Fruit fly (Drosophila melanogaster) Kc167 (cell line): ENCODE results near the gene CG17242.

Experiments used
- h ChIP-seq: fragments of >200 bp; optimal IDR thresholded peaks from 3 replicates; lab custom pipeline; 2018; ENCODE audit warnings: missing external identifiers
- ttk ChIP-seq: sonication (Bioruptor generic); optimal IDR thresholded peaks from 2 replicates; lab custom pipeline; 2017; ENCODE audit warnings: missing external identifiers

DNA sequence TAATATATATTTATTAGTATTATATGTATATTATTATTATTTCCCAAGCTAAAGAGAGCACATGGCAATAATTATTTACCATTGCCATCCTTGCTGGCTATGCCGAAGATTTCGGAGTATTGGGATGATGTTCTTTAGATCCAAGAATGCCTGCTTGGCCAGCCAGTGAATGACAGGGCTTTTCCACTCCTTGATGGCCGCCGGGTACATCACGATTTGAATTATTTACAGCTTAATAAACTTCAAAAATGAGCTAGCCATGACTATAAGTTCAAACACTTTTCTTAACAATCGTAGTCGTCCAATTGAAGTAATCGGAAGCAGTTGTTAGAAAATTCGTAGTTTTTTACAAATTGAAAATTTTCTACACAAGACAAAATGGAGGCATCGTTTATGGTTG, 30.9 kb upstream of the CG17242 start, which contains the start of gene CG31949:
- TF ChIP-seq h (lab: Kevin White, UChicago) (no peak), ttk (lab: Kevin White, UChicago) (no peak)
